Worm (Caenorhabditis elegans) whole organism, mixed stage, embryonic: ENCODE results near the gene F59G1.4.

Experiments
- elt-1 ChIP-seq: sonication (generic microtip); optimal IDR thresholded peaks from 2 replicates; lab custom pipeline; 2017; ENCODE audit warnings: missing genetic modification characterization, mild to moderate bottlenecking, missing compliant biosample characterization, antibody characterized with exemption, moderate library complexity, borderline replicate concordance; ENCODE audit not compliant: insufficient read depth
- lin-13 ChIP-seq: fragments of 150-350 bp; optimal IDR thresholded peaks from 2 replicates; lab custom pipeline; 2014; ENCODE audit warnings: missing biosample characterization, missing genetic modification characterization
- mls-2 ChIP-seq: sonication (generic microtip); optimal IDR thresholded peaks from 2 replicates; lab custom pipeline; 2016; ENCODE audit warnings: mild to moderate bottlenecking, missing genetic modification characterization, moderate library complexity, missing compliant biosample characterization
- unc-62 ChIP-seq: fragments of 150-350 bp; optimal IDR thresholded peaks from 2 replicates; lab custom pipeline; 2014; ENCODE audit warnings: missing biosample characterization, missing genetic modification reagents, missing genetic modification characterization

DNA sequence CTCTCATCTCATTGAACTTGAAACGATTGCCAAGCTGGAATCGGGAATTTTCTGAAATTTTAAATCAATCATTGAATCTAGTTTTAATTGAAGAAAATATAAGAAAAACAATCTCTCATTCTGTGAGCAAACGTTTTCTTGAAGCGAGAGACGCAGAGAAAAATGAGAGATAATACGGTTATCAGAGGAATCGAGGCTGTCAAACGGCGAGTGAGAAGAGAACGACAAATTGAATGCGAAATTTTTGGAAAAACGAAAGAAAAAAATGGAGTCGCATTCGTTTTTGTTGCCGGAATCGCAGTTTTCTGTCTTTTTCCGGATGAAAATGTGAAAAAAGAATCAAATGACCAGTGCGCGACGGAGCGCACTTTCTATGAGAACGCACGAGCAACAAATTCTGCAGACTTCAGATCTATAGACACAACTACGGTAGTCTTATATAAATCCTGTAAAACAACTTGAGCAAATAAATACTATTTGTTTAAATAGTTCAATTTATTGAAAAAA lies 22.4 kb upstream of the F59G1.4 start, which contains the start of gene tex-2:
- TF ChIP-seq unc-62 (no peak), mls-2 (tag; lab: Kevin White, UChicago) (no peak), lin-13 (peak; percentile 54), elt-1 (tag; lab: Kevin White, UChicago) (no peak)
